Worm (Caenorhabditis elegans) whole organism, early embryonic: Measurements from ENCODE around the gene itsn-1.

Experiments used
- B0310.2 ChIP-seq: sonication (generic microtip); optimal IDR thresholded peaks from 2 replicates; lab custom pipeline; 2016; ENCODE audit warnings: mild to moderate bottlenecking, missing genetic modification characterization, missing compliant biosample characterization
- F13C5.2 ChIP-seq: sonication (generic microtip); optimal IDR thresholded peaks from 2 replicates; lab custom pipeline; 2017; ENCODE audit warnings: mild to moderate bottlenecking, missing genetic modification characterization, inconsistent platforms, missing compliant biosample characterization
- aly-1 ChIP-seq: sonication (generic microtip); optimal IDR thresholded peaks from 2 replicates; lab custom pipeline; 2016; ENCODE audit warnings: missing genetic modification characterization, missing compliant biosample characterization
- ama-1 ChIP-seq: fragments of 150-350 bp; optimal IDR thresholded peaks from 2 replicates; lab custom pipeline; 2014
- ceh-13 ChIP-seq: fragments of 200-800 bp; sonication (Bioruptor generic); optimal IDR thresholded peaks from 2 replicates; lab custom pipeline; 2018; ENCODE audit warnings: mild to moderate bottlenecking, missing genetic modification characterization, missing compliant biosample characterization
- ceh-36 ChIP-seq: sonication (generic microtip); optimal IDR thresholded peaks from 2 replicates; lab custom pipeline; 2016; ENCODE audit warnings: missing genetic modification characterization, inconsistent platforms, missing compliant biosample characterization
- ets-7 ChIP-seq: sonication (generic microtip); optimal IDR thresholded peaks from 2 replicates; lab custom pipeline; 2016; ENCODE audit warnings: missing genotype, missing genetic modification characterization, missing compliant biosample characterization
- flt-1 ChIP-seq: fragments of 200-800 bp; sonication (Bioruptor generic); IDR thresholded peaks from 2 replicates; pipeline ENCODE4 v1.3.6; 2022; ENCODE audit warnings: missing genetic modification characterization, missing compliant biosample characterization
- hmbx-1 ChIP-seq: sonication (generic microtip); optimal IDR thresholded peaks from 2 replicates; lab custom pipeline; 2016; ENCODE audit warnings: mild to moderate bottlenecking, missing genetic modification characterization, missing compliant biosample characterization
- hmg-4 ChIP-seq: fragments of 200-800 bp; sonication (Bioruptor generic); optimal IDR thresholded peaks from 2 replicates; lab custom pipeline; 2018; ENCODE audit warnings: mild to moderate bottlenecking, missing genetic modification characterization, missing compliant biosample characterization
- hnd-1 ChIP-seq: sonication (generic microtip); optimal IDR thresholded peaks from 2 replicates; lab custom pipeline; 2016; ENCODE audit warnings: missing genetic modification characterization, missing compliant biosample characterization
- pes-1 ChIP-seq: fragments of 200-800 bp; sonication (Bioruptor generic); IDR thresholded peaks from 2 replicates; pipeline ENCODE4 v1.3.6; 2022; ENCODE audit warnings: missing genetic modification reagents, missing genetic modification characterization, missing compliant biosample characterization
- scrt-1 ChIP-seq: fragments of 200-800 bp; sonication (Bioruptor generic); IDR thresholded peaks from 2 replicates; pipeline ENCODE4 v1.3.6; 2022; ENCODE audit warnings: missing genetic modification characterization, missing compliant biosample characterization
- sea-1 ChIP-seq: fragments of 200-800 bp; sonication (Bioruptor generic); conservative IDR thresholded peaks from 2 replicates; pipeline ENCODE4 v1.3.6; 2022; ENCODE audit warnings: missing genetic modification characterization, missing compliant biosample characterization
- tbx-11 ChIP-seq: fragments of 200-800 bp; sonication (Bioruptor generic); IDR thresholded peaks from 2 replicates; pipeline ENCODE4 v1.3.6; 2022; ENCODE audit warnings: missing genetic modification characterization, missing compliant biosample characterization
- tbx-37 ChIP-seq: fragments of 200-800 bp; sonication (Bioruptor generic); conservative IDR thresholded peaks from 2 replicates; pipeline ENCODE4 v1.3.6; 2022; ENCODE audit warnings: missing genetic modification reagents, missing genetic modification characterization, missing compliant biosample characterization
- tra-4 ChIP-seq: sonication (generic microtip); optimal IDR thresholded peaks from 2 replicates; lab custom pipeline; 2017; ENCODE audit warnings: missing genetic modification characterization, missing compliant biosample characterization

Gene itsn-1

DNA sequence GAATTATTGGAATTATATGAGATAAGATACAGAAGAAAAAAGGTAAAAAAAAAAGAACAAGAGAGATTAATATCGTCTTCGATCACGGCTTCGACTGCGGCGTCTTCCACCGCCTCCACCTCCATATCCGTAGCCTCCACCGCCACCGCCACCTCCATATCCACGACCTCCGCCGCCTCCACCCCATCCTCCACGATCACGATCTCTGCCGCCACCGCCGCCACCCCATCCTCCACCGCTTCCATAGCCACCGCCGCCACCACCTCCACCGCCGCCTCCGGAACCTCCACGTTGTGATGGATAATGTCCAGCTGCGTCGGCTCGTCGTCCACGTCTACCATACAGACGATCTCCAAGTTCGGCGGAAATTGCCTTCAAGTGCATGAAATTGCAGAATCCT lies 2.7 kb upstream of the itsn-1 start:
- TF ChIP-seq pes-1 (GFP tag; lab: Robert Waterston, UW) (0 out of 2 replicates have a peak, but pooled peaks have one; percentile 23), ceh-13 (GFP tag; lab: Kevin White, UChicago) (no peak)

DNA sequence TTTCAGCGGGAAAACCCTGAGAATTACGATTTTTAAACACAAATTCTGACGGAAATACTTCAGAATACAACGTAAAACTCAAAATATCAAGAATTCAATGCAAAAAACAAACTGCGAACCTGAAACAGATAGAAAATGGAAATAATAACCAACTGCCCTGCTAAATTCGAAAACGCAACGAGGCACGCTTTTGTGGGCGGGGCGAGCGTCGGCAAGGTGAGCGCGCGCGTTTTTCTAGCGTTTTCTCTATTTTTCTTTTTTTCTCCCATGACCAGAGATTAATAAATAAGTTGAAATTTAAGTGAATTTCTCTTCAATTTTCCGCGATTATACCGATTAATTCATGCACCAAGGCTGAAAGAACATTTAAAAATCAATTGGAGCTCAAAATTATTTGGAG lies 897 bp upstream of the itsn-1 start, which contains the start of gene uaf-2:
Gene uaf-2, minus strand, starts transcription at position 183 of the 400 bp plus-strand sequence.
- TF ChIP-seq ceh-36 (no peak), pes-1 (GFP tag; lab: Robert Waterston, UW) (no peak), ets-7 (tag; lab: Kevin White, UChicago) (no peak), F13C5.2 (no peak), aly-1 (no peak), tra-4 (tag; lab: Kevin White, UChicago) (no peak), scrt-1 (no peak), hmbx-1 (tag; lab: Kevin White, UChicago) (no peak), tbx-37 (no peak), ceh-13 (GFP tag; lab: Kevin White, UChicago) (no peak), tbx-11 (GFP tag; lab: Robert Waterston, UW) (no peak), ama-1 (lab: Kevin White, UChicago) (no peak), hmg-4 (GFP tag; lab: Kevin White, UChicago) (no peak), flt-1 (GFP tag; lab: Robert Waterston, UW) (no peak), sea-1 (GFP tag; lab: Robert Waterston, UW) (no peak), B0310.2 (tag; lab: Kevin White, UChicago) (no peak), hnd-1 (tag; lab: Kevin White, UChicago) (no peak)

DNA sequence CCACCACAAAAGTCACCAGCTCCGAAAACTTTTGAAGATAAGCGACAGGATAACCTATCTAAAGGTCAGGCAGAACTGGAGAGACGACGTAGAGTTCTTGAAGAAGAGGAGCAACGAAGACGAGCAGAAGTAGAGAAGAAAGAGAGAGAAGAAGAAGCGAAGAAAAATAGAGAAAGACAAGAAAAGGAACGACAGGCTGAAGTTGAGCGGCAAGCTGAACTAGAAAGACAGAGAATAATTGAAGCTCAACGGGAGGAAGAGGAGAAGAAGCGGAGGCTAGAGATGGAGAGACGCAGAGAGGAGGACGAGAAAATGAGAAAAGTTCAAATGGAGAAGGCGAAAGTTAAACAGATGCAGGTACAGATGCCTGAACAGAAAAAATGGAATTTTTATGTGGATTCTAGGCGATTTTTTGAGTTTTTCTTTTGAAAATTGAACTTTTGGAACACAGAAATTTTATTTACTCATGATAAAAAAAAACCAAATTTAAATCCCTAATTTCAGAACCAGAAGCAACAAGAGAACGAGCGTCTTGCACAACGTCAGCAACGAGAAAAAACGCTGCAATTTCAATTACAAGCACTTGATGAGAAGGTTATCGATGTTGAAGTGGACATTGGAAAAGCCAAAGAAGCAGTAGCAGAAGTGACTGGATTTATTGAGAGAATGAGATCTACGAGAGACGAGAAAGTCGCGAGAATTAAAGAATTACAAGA lies 1.7 kb downstream of the itsn-1 start:
- no peak for TF ChIP-seq F13C5.2
- TF ChIP-seq ceh-36, result no peak
- no peak for TF ChIP-seq ets-7 (tag; lab: Kevin White, UChicago)
- TF ChIP-seq tbx-37, result no peak
- TF ChIP-seq tbx-11 (GFP tag; lab: Robert Waterston, UW), result no peak
- no peak for TF ChIP-seq pes-1 (GFP tag; lab: Robert Waterston, UW)
- TF ChIP-seq sea-1 (GFP tag; lab: Robert Waterston, UW), result no peak
- no peak for TF ChIP-seq aly-1
- no peak for TF ChIP-seq ceh-13 (GFP tag; lab: Kevin White, UChicago)
- TF ChIP-seq hmbx-1 (tag; lab: Kevin White, UChicago), result no peak
- TF ChIP-seq flt-1 (GFP tag; lab: Robert Waterston, UW), result no peak

DNA sequence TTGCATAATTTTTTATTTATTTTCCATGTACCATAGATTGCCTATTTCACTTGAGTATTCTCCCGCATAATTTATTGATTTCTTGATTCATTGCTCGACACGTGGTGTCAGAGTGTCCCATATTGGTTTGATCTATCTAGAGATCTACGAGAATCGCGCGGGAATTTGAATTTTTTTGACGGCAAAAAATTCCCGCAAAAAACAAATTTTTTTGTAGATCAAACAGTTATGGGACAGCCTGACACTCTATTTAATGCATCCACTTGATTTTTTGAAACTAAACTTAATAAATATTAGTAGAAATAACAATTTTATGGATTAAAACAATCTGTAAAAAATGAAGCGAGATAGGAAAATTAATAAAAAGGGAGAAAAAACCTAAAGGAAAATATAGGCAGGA lies 6.5 kb downstream of the itsn-1 start:
- TF ChIP-seq B0310.2 (tag; lab: Kevin White, UChicago) (no peak), tbx-11 (GFP tag; lab: Robert Waterston, UW) (no peak), ceh-36 (no peak), pes-1 (GFP tag; lab: Robert Waterston, UW) (no peak), flt-1 (GFP tag; lab: Robert Waterston, UW) (no peak), F13C5.2 (no peak), hmbx-1 (tag; lab: Kevin White, UChicago) (no peak), sea-1 (GFP tag; lab: Robert Waterston, UW) (no peak)

DNA sequence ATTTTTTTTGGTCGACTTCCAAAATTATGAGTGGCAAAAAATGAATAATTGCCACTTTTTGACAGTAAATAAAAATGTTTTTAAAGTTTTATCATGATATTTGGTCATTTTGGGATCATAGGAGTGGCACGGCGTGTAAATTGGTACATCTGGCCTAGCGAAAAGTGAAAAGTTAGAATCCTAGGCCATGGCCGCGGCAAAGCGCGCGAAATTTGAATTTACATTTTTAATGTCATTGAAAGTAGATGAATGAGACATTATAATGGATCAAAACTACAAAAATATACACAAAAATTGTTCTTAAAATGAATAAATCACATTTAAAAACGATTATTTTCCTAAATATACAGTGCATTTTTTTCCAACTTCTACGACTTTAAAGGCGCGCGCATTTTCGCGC lies 7.0 kb downstream of the itsn-1 start:
- no peak for TF ChIP-seq ets-7 (tag; lab: Kevin White, UChicago)
- no peak; the same call in 1 of the 2 replicates for TF ChIP-seq tbx-37
- TF ChIP-seq tra-4 (tag; lab: Kevin White, UChicago), result no peak
- TF ChIP-seq aly-1, result no peak
- TF ChIP-seq flt-1 (GFP tag; lab: Robert Waterston, UW), result no peak
- no peak for TF ChIP-seq ceh-13 (GFP tag; lab: Kevin White, UChicago)
- no peak for TF ChIP-seq hnd-1 (tag; lab: Kevin White, UChicago)
- no peak for TF ChIP-seq B0310.2 (tag; lab: Kevin White, UChicago)
- TF ChIP-seq scrt-1, result no peak

DNA sequence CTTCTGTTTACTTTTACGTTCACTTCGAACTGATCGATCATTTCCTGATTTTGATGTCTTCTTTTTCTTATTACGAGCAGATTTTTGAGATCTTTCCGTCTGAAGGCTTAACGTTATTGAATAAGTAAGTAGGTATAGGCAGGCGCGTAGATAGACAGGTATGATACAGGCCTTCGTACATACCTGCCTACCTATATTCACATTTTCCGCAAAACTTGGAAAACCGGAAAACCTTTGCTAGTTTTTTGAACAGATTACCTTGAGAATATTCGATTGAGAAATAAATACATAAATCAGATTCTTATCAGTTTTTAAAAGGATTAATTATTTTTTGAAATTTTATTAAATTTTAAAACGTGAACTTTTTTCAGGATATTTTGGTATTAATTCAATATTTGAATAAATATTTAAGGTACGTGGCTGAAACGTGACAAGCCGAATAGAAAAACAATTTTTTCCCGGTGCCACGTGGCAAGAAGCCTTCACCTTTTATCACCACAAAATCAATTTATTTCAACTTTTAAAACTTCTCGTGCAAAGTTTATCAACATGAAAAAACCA lies 11.6 kb downstream of the itsn-1 start, which contains the start of the genes Y116A8C.37 and Y116A8C.38:
Gene Y116A8C.37, minus strand, starts transcription at position 101 of the 561 bp plus-strand sequence.
Gene Y116A8C.38, plus strand, starts transcription at position 511 of the 561 bp plus-strand sequence.
- TF ChIP-seq aly-1 (no peak), flt-1 (GFP tag; lab: Robert Waterston, UW) (no peak), scrt-1 (no peak), hnd-1 (tag; lab: Kevin White, UChicago) (no peak), tra-4 (tag; lab: Kevin White, UChicago) (no peak), sea-1 (GFP tag; lab: Robert Waterston, UW) (no peak), hmbx-1 (tag; lab: Kevin White, UChicago) (no peak), F13C5.2 (no peak), ama-1 (lab: Kevin White, UChicago) (no peak), pes-1 (GFP tag; lab: Robert Waterston, UW) (no peak), tbx-11 (GFP tag; lab: Robert Waterston, UW) (no peak), ceh-36 (no peak), B0310.2 (tag; lab: Kevin White, UChicago) (no peak), hmg-4 (GFP tag; lab: Kevin White, UChicago) (no peak)

DNA sequence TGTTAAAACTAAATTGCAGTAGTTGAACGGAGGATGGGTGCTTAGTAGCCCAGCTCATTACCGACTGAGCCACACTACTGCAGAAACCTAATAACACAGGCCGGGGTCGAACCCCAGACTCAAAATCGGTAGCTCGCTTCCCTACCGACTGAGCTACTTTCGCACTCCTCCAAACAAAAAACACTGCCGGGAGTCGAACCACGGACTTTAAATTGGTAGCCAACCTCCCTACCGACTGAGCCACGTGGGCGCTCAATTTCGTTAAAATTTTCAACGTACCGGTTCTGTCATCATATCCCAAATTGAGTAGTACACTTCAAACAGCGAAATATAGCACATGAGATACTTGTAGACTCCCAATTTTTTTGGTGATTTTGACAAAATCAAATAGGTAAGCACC lies 30.9 kb downstream of the itsn-1 start:
- no peak for TF ChIP-seq hmbx-1 (tag; lab: Kevin White, UChicago)
- no peak for TF ChIP-seq B0310.2 (tag; lab: Kevin White, UChicago)
- no peak for TF ChIP-seq sea-1 (GFP tag; lab: Robert Waterston, UW)
- no peak for TF ChIP-seq flt-1 (GFP tag; lab: Robert Waterston, UW)
- no peak for TF ChIP-seq pes-1 (GFP tag; lab: Robert Waterston, UW)
- no peak for TF ChIP-seq tbx-11 (GFP tag; lab: Robert Waterston, UW)
- no peak for TF ChIP-seq F13C5.2
- no peak for TF ChIP-seq tra-4 (tag; lab: Kevin White, UChicago)
- TF ChIP-seq ceh-36, result no peak
- no peak for TF ChIP-seq hnd-1 (tag; lab: Kevin White, UChicago)
- TF ChIP-seq ets-7 (tag; lab: Kevin White, UChicago), result no peak
- no peak for TF ChIP-seq scrt-1
- no peak for TF ChIP-seq ama-1 (lab: Kevin White, UChicago)
- no peak for TF ChIP-seq hmg-4 (GFP tag; lab: Kevin White, UChicago)
- TF ChIP-seq tbx-37, result no peak
- TF ChIP-seq aly-1, result no peak
- no peak for TF ChIP-seq ceh-13 (GFP tag; lab: Kevin White, UChicago)
